Fruit fly (Drosophila melanogaster) whole organism, embryonic: ENCODE results near the gene Ufsp2.

ENCODE experiments used
- Antp ChIP-seq: fragments of 200-800 bp; sonication (Bioruptor generic); optimal IDR thresholded peaks from 3 replicates; lab custom pipeline; 2016; ENCODE audit warnings: missing biosample characterization, missing genetic modification characterization
- Atf-2 ChIP-seq: fragments of 200-800 bp; sonication (Bioruptor generic); optimal IDR thresholded peaks from 2 replicates; lab custom pipeline; 2016; ENCODE audit warnings: missing biosample characterization, missing genetic modification characterization
- Atf3 ChIP-seq: fragments of 200-800 bp; sonication (Bioruptor generic); optimal IDR thresholded peaks from 3 replicates; lab custom pipeline; 2016; ENCODE audit warnings: missing biosample characterization, missing genetic modification characterization
- CG11247 ChIP-seq: fragments of 200-800 bp; sonication (Bioruptor generic); IDR thresholded peaks from 2 replicates; pipeline ENCODE4 v1.3.6; 2022; ENCODE audit warnings: missing biosample characterization, missing genetic modification characterization
- CG12236 ChIP-seq: fragments of 200-800 bp; sonication (Bioruptor generic); optimal IDR thresholded peaks from 2 replicates; lab custom pipeline; 2016; ENCODE audit warnings: missing biosample characterization, missing genetic modification characterization
- CG12744 ChIP-seq: fragments of 200-800 bp; sonication (Bioruptor generic); optimal IDR thresholded peaks from 2 replicates; lab custom pipeline; 2016; ENCODE audit warnings: missing biosample characterization, missing genetic modification characterization
- CG12769 ChIP-seq: fragments of 200-800 bp; sonication (Bioruptor generic); optimal IDR thresholded peaks from 2 replicates; lab custom pipeline; 2019; ENCODE audit warnings: missing biosample characterization, mild to moderate bottlenecking, missing genetic modification characterization, moderate library complexity
- CG14441 ChIP-seq: fragments of 200-800 bp; sonication (Bioruptor generic); IDR thresholded peaks from 2 replicates; pipeline ENCODE4 v1.3.6; 2022; ENCODE audit warnings: missing biosample characterization, missing genetic modification characterization
- CG15601 ChIP-seq: fragments of 200-800 bp; sonication (Bioruptor generic); optimal IDR thresholded peaks from 3 replicates; lab custom pipeline; 2019; ENCODE audit warnings: missing biosample characterization, mild to moderate bottlenecking, missing genetic modification characterization, moderate library complexity
- CG1647 ChIP-seq: fragments of 200-800 bp; sonication (Bioruptor generic); optimal IDR thresholded peaks from 3 replicates; lab custom pipeline; 2016; ENCODE audit warnings: missing biosample characterization, missing genetic modification characterization
- CG17385 ChIP-seq: fragments of 200-800 bp; sonication (Bioruptor generic); optimal IDR thresholded peaks from 3 replicates; lab custom pipeline; 2018; ENCODE audit warnings: missing biosample characterization, mild to moderate bottlenecking, missing genetic modification characterization
- CG17612 ChIP-seq: fragments of 200-800 bp; sonication (Bioruptor generic); IDR thresholded peaks from 2 replicates; pipeline ENCODE4 v1.3.6; 2022; ENCODE audit warnings: missing biosample characterization, missing genetic modification characterization
- CG17802 ChIP-seq: fragments of 200-800 bp; sonication (Bioruptor generic); optimal IDR thresholded peaks from 2 replicates; lab custom pipeline; 2018; ENCODE audit warnings: missing biosample characterization, mild to moderate bottlenecking, missing genetic modification characterization, moderate library complexity
- CG2712 ChIP-seq: fragments of 200-800 bp; optimal IDR thresholded peaks from 3 replicates; lab custom pipeline; 2019; ENCODE audit warnings: missing biosample characterization, mild to moderate bottlenecking, missing genetic modification characterization, moderate library complexity
- CG31388 ChIP-seq: fragments of 200-800 bp; sonication (Bioruptor generic); optimal IDR thresholded peaks from 2 replicates; lab custom pipeline; 2016; ENCODE audit warnings: missing biosample characterization, missing genetic modification characterization
- CG6254 ChIP-seq: fragments of 200-800 bp; sonication (Bioruptor generic); optimal IDR thresholded peaks from 3 replicates; lab custom pipeline; 2017; ENCODE audit warnings: mild to moderate bottlenecking, missing biosample characterization, missing genetic modification reagents, missing genetic modification characterization
- CG6791 ChIP-seq: fragments of 200-800 bp; sonication (Bioruptor generic); IDR thresholded peaks from 3 replicates; pipeline ENCODE4 v1.3.6; 2022; ENCODE audit warnings: missing biosample characterization, missing genetic modification characterization; ENCODE audit not compliant: partially characterized antibody
- CG7745 ChIP-seq: fragments of 200-800 bp; sonication (Bioruptor generic); optimal IDR thresholded peaks from 2 replicates; lab custom pipeline; 2018; ENCODE audit warnings: missing biosample characterization, mild to moderate bottlenecking, missing genetic modification characterization, moderate library complexity
- CG8924 ChIP-seq: fragments of 200-800 bp; optimal IDR thresholded peaks from 3 replicates; lab custom pipeline; 2019; ENCODE audit warnings: missing biosample characterization, mild to moderate bottlenecking, missing genetic modification characterization, moderate library complexity
- CG9817 ChIP-seq: fragments of 200-800 bp; sonication (Bioruptor generic); optimal IDR thresholded peaks from 2 replicates; lab custom pipeline; 2018; ENCODE audit warnings: missing biosample characterization, mild to moderate bottlenecking, missing genetic modification characterization, moderate library complexity
- D19B ChIP-seq: fragments of 200-800 bp; sonication (Bioruptor generic); optimal IDR thresholded peaks from 2 replicates; lab custom pipeline; 2017; ENCODE audit warnings: missing biosample characterization, mild to moderate bottlenecking, missing genetic modification characterization
- Dll ChIP-seq: fragments of 200-800 bp; sonication (Bioruptor generic); IDR thresholded peaks from 4 replicates; pipeline ENCODE4 v1.3.6; 2022; ENCODE audit warnings: missing biosample characterization, missing genetic modification characterization; ENCODE audit not compliant: partially characterized antibody
- HLH54F ChIP-seq: fragments of 200-800 bp; sonication (Bioruptor generic); optimal IDR thresholded peaks from 3 replicates; lab custom pipeline; 2016; ENCODE audit warnings: missing biosample characterization, missing genetic modification characterization
- Neu2 ChIP-seq: fragments of 200-800 bp; sonication (Bioruptor generic); optimal IDR thresholded peaks from 3 replicates; lab custom pipeline; 2016; ENCODE audit warnings: missing biosample characterization, missing genetic modification characterization, borderline replicate concordance
- Nf-YC ChIP-seq: fragments of 200-800 bp; optimal IDR thresholded peaks from 3 replicates; lab custom pipeline; 2019; ENCODE audit warnings: missing biosample characterization, mild to moderate bottlenecking, missing genetic modification characterization, moderate library complexity
- Taf1 ChIP-seq: fragments of 200-800 bp; sonication (Bioruptor generic); IDR thresholded peaks from 2 replicates; pipeline ENCODE4 v1.3.6; 2022; ENCODE audit warnings: missing biosample characterization, missing genetic modification characterization
- ac ChIP-seq: fragments of 200-800 bp; sonication (Bioruptor generic); optimal IDR thresholded peaks from 3 replicates; lab custom pipeline; 2017; ENCODE audit warnings: missing biosample characterization, mild to moderate bottlenecking, missing genetic modification characterization
- ap ChIP-seq: fragments of 200-800 bp; sonication (Bioruptor generic); IDR thresholded peaks from 2 replicates; pipeline ENCODE4 v1.3.6; 2022; ENCODE audit warnings: missing biosample characterization, missing genetic modification characterization
- ara ChIP-seq: fragments of 200-800 bp; sonication (Bioruptor generic); IDR thresholded peaks from 2 replicates; pipeline ENCODE4 v1.3.6; 2022; ENCODE audit warnings: missing biosample characterization, missing genetic modification characterization
- ash1 ChIP-seq: fragments of 200-800 bp; sonication (Bioruptor generic); optimal IDR thresholded peaks from 2 replicates; lab custom pipeline; 2018; ENCODE audit warnings: missing biosample characterization, mild to moderate bottlenecking, missing genetic modification characterization
- cato ChIP-seq: fragments of 200-800 bp; sonication (Bioruptor generic); optimal IDR thresholded peaks from 2 replicates; lab custom pipeline; 2016; ENCODE audit warnings: missing biosample characterization, missing genetic modification characterization, borderline replicate concordance
- dimm ChIP-seq: fragments of 200-800 bp; sonication (Bioruptor generic); IDR thresholded peaks from 2 replicates; pipeline ENCODE4 v1.3.6; 2022; ENCODE audit warnings: missing biosample characterization, missing genetic modification characterization
- ewg ChIP-seq: fragments of 200-800 bp; sonication (Bioruptor generic); optimal IDR thresholded peaks from 3 replicates; lab custom pipeline; 2017; ENCODE audit warnings: mild to moderate bottlenecking, missing biosample characterization, missing genetic modification reagents, missing genetic modification characterization
- eyg ChIP-seq: fragments of 200-800 bp; sonication (Bioruptor generic); optimal IDR thresholded peaks from 3 replicates; lab custom pipeline; 2016; ENCODE audit warnings: missing biosample characterization, missing genetic modification characterization
- gce ChIP-seq: fragments of 200-800 bp; sonication (Bioruptor generic); IDR thresholded peaks from 3 replicates; pipeline ENCODE4 v1.3.6; 2022; ENCODE audit warnings: missing biosample characterization, missing genetic modification characterization
- ham ChIP-seq: fragments of 200-800 bp; sonication (Bioruptor generic); IDR thresholded peaks from 2 replicates; pipeline ENCODE4 v1.3.6; 2022; ENCODE audit warnings: missing biosample characterization, missing genetic modification characterization
- hb ChIP-seq: fragments of 200-800 bp; sonication (Bioruptor generic); IDR thresholded peaks from 3 replicates; pipeline ENCODE4 v1.3.6; 2022; ENCODE audit warnings: missing biosample characterization, missing genetic modification characterization; ENCODE audit not compliant: partially characterized antibody
- klu ChIP-seq: fragments of 200-800 bp; sonication (Bioruptor generic); IDR thresholded peaks from 2 replicates; pipeline ENCODE4 v1.3.6; 2022; ENCODE audit warnings: missing biosample characterization, missing genetic modification characterization
- lab ChIP-seq: fragments of 200-800 bp; sonication (Bioruptor generic); optimal IDR thresholded peaks from 3 replicates; lab custom pipeline; 2017; ENCODE audit warnings: missing biosample characterization, missing genetic modification characterization, mild to moderate bottlenecking, moderate library complexity, missing genetic modification reagents
- lbe ChIP-seq: fragments of 200-800 bp; sonication (Bioruptor generic); optimal IDR thresholded peaks from 2 replicates; lab custom pipeline; 2016; ENCODE audit warnings: missing biosample characterization, mild to moderate bottlenecking, missing genetic modification characterization
- lola ChIP-seq, 3 experiments: fragments of >200 bp in 2 of 3; fragments of 200-800 bp in 1 of 3; sonication (Bioruptor generic) in 1 of 3; optimal IDR thresholded peaks; 2 replicates each; lab custom pipeline; 2017 to 2019; ENCODE audit warnings: missing biosample characterization in 3 of 3, missing genetic modification characterization in 3 of 3, mild to moderate bottlenecking in 1 of 3, moderate library complexity in 1 of 3
- p53 ChIP-seq: fragments of 200-800 bp; sonication (Bioruptor generic); optimal IDR thresholded peaks from 2 replicates; lab custom pipeline; 2016; ENCODE audit warnings: missing biosample characterization, missing genetic modification characterization
- pb ChIP-seq: fragments of 200-800 bp; sonication (Bioruptor generic); optimal IDR thresholded peaks from 3 replicates; lab custom pipeline; 2016; ENCODE audit warnings: missing biosample characterization, missing genetic modification characterization
- prd ChIP-seq, 3 experiments: fragments of >200 bp in 2 of 3; fragments of 200-800 bp in 1 of 3; sonication (Bioruptor generic) in 1 of 3; optimal IDR thresholded peaks in 2 of 3; IDR thresholded peaks in 1 of 3; 2 replicates in 2 of 3; 3 replicates in 1 of 3; pipeline versions ENCODE4 v1.3.6 to Lab custom; 2017 to 2022; ENCODE audit warnings: missing biosample characterization in 1 of 3, missing genetic modification characterization in 1 of 3
- pum ChIP-seq: fragments of 200-800 bp; sonication (Bioruptor generic); optimal IDR thresholded peaks from 2 replicates; lab custom pipeline; 2016; ENCODE audit warnings: missing biosample characterization, missing genetic modification characterization
- pzg ChIP-seq: fragments of 200-800 bp; sonication (Bioruptor generic); optimal IDR thresholded peaks from 3 replicates; lab custom pipeline; 2018; ENCODE audit warnings: missing biosample characterization, mild to moderate bottlenecking, missing genetic modification characterization, moderate library complexity
- seq ChIP-seq: fragments of 200-800 bp; sonication (Bioruptor generic); IDR thresholded peaks from 2 replicates; pipeline ENCODE4 v1.3.6; 2022; ENCODE audit warnings: missing biosample characterization, missing genetic modification characterization
- tgo ChIP-seq: fragments of 200-800 bp; sonication (Bioruptor generic); IDR thresholded peaks from 3 replicates; pipeline ENCODE4 v1.3.6; 2022; ENCODE audit warnings: missing biosample characterization, missing genetic modification characterization
- usp ChIP-seq: fragments of >200 bp; optimal IDR thresholded peaks from 2 replicates; lab custom pipeline; 2017; ENCODE audit warnings: missing biosample characterization, missing genetic modification characterization

Gene Ufsp2

DNA sequence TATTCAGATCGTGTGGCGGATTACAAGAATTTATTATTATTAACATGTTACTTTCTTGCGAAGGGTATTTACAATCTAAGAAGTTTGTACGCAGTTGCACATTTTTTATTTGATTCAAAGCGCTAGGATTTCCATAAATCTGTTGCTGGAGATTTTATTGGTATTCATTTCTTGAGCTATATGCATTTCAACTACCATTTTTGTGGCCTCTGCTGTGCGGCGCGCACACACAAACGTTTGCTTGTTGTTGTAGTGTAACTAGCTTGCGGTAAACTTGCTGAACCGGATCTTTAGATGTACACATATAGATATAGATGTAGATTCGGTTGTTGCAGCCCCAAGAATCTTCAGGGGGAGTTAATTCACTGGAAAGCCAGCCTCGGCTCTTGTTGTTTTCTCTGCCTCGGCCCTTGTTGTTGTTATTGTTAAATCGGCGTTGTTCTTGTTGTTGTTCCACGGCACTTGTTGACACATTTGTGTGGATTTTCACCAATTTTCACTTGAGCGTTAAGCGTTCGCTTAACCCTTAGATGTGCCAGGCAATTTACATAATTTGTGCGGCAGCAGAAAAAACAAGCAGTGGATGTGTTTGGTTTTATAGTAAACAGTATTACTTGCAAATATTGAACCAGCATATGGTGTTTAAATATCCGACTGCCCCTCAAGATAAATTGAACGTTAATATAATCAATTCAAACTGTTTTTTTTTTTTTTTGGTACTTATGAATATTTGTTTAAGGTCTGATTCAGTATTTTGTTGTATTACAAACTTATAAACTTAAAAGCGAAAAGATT, 14.6 kb downstream of the Ufsp2 start (continued):
- TF ChIP-seq usp (GFP tag; lab: Kevin White, UChicago) = no peak
- TF ChIP-seq cato (GFP tag; lab: Kevin White, UChicago) = no peak
- TF ChIP-seq lab (GFP tag; lab: Kevin White, UChicago) = peak; percentile 50
- no peak for TF ChIP-seq prd (optimal IDR thresholded peaks at IDR 0.05; lab: Kevin White, UChicago)
- 0 out of 3 replicates have a peak, but pooled peaks have one; percentile 18 for TF ChIP-seq prd (GFP tag; IDR thresholded peaks at IDR 0.05; lab: Robert Waterston, UW)
- TF ChIP-seq CG17612 (GFP tag; lab: Robert Waterston, UW) = no peak
- no peak for TF ChIP-seq ewg
- TF ChIP-seq CG12769 (tag; lab: Kevin White, UChicago) = no peak
- no peak for TF ChIP-seq ash1 (GFP tag; lab: Kevin White, UChicago)
- TF ChIP-seq CG2712 (tag; lab: Kevin White, UChicago) = no peak
- no peak for TF ChIP-seq lbe (GFP tag; lab: Kevin White, UChicago)
- TF ChIP-seq ap = no peak
- TF ChIP-seq CG12236 (GFP tag; lab: Kevin White, UChicago) = no peak
- TF ChIP-seq Taf1 (GFP tag; lab: Robert Waterston, UW) = no peak
- no peak for TF ChIP-seq pb (GFP tag; lab: Kevin White, UChicago)
- TF ChIP-seq klu (GFP tag; lab: Robert Waterston, UW) = no peak
- TF ChIP-seq ara (GFP tag; lab: Robert Waterston, UW) = no peak
- no peak for TF ChIP-seq CG1647 (GFP tag; lab: Kevin White, UChicago)
- no peak for TF ChIP-seq CG14441 (GFP tag; lab: Robert Waterston, UW)
- TF ChIP-seq ac (GFP tag; lab: Kevin White, UChicago) = no peak
- peak; percentile 22 for TF ChIP-seq CG12744 (GFP tag; lab: Kevin White, UChicago)
- no peak for TF ChIP-seq hb (GFP tag; lab: Robert Waterston, UW)
- TF ChIP-seq CG31388 (GFP tag; lab: Kevin White, UChicago) = no peak
- no peak for TF ChIP-seq p53
- no peak for TF ChIP-seq CG6254
- no peak for TF ChIP-seq pzg (GFP tag; lab: Kevin White, UChicago)
- TF ChIP-seq Dll (GFP tag; lab: Robert Waterston, UW) = no peak
- TF ChIP-seq CG15601 (tag; lab: Kevin White, UChicago) = peak; percentile 7
- TF ChIP-seq ham = no peak
- TF ChIP-seq eyg (GFP tag; lab: Kevin White, UChicago) = peak; percentile 15
- no peak for TF ChIP-seq CG17385 (GFP tag; lab: Kevin White, UChicago)
- TF ChIP-seq pum = no peak
- TF ChIP-seq CG6791 (GFP tag; lab: Robert Waterston, UW) = no peak
- no peak for TF ChIP-seq Atf-2
- TF ChIP-seq tgo = no peak; the same call in 2 of the 3 replicates
- no peak for TF ChIP-seq CG7745 (tag; lab: Kevin White, UChicago)
- no peak for TF ChIP-seq Atf3
- peak; percentile 38 for TF ChIP-seq CG8924
- TF ChIP-seq CG17802 = no peak
- TF ChIP-seq Antp (GFP tag; lab: Kevin White, UChicago) = no peak
- no peak for TF ChIP-seq D19B (GFP tag; lab: Kevin White, UChicago)
- TF ChIP-seq Neu2 = no peak
- TF ChIP-seq lola (GFP tag; optimal IDR thresholded peaks at IDR 0.05; lab: Kevin White, UChicago) = no peak
- TF ChIP-seq seq = peak; percentile 50; the same call in 1 of the 2 replicates
- TF ChIP-seq CG11247 (GFP tag; lab: Robert Waterston, UW) = no peak
- peak; percentile 13 for TF ChIP-seq CG9817 (tag; lab: Kevin White, UChicago)
- TF ChIP-seq gce = no peak
- no peak for TF ChIP-seq dimm (GFP tag; lab: Robert Waterston, UW)
- peak; percentile 11 for TF ChIP-seq Nf-YC (tag; lab: Kevin White, UChicago)
- TF ChIP-seq HLH54F (GFP tag; lab: Kevin White, UChicago) = no peak
